Worm (Caenorhabditis elegans) whole organism, early embryonic: Measurements from ENCODE around the gene R10D12.8.

Experiments used
- aly-1 ChIP-seq: sonication (generic microtip); optimal IDR thresholded peaks from 2 replicates; lab custom pipeline; 2016; ENCODE audit warnings: missing genetic modification characterization, missing compliant biosample characterization
- ama-1 ChIP-seq: fragments of 150-350 bp; optimal IDR thresholded peaks from 2 replicates; lab custom pipeline; 2014
- flt-1 ChIP-seq: fragments of 200-800 bp; sonication (Bioruptor generic); IDR thresholded peaks from 2 replicates; pipeline ENCODE4 v1.3.6; 2022; ENCODE audit warnings: missing genetic modification characterization, missing compliant biosample characterization
- hmbx-1 ChIP-seq: sonication (generic microtip); optimal IDR thresholded peaks from 2 replicates; lab custom pipeline; 2016; ENCODE audit warnings: mild to moderate bottlenecking, missing genetic modification characterization, missing compliant biosample characterization
- hmg-4 ChIP-seq: fragments of 200-800 bp; sonication (Bioruptor generic); optimal IDR thresholded peaks from 2 replicates; lab custom pipeline; 2018; ENCODE audit warnings: mild to moderate bottlenecking, missing genetic modification characterization, missing compliant biosample characterization
- tbx-37 ChIP-seq: fragments of 200-800 bp; sonication (Bioruptor generic); conservative IDR thresholded peaks from 2 replicates; pipeline ENCODE4 v1.3.6; 2022; ENCODE audit warnings: missing genetic modification reagents, missing genetic modification characterization, missing compliant biosample characterization
- tra-4 ChIP-seq: sonication (generic microtip); optimal IDR thresholded peaks from 2 replicates; lab custom pipeline; 2017; ENCODE audit warnings: missing genetic modification characterization, missing compliant biosample characterization

DNA sequence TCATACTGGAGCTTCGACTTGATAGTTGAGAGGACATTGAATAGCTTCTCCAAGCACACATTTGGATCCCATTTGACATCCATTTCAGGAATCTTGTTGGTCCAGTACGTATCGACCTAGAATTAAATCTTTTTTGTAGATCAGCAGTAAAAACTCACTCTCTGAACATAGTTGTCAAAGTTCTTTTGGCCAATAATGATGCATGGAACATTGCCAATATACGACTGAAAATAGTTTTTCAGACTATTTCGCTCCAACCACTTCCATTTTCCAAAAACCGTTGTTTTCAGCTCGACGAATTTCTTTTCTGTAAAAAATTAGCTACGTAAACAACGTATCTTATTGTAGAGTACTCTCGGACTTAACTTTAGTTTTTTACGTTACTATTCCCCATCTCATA lies 28.6 kb upstream of the R10D12.8 start:
- TF ChIP-seq hmbx-1 (tag; lab: Kevin White, UChicago) (no peak), ama-1 (lab: Kevin White, UChicago) (no peak), hmg-4 (GFP tag; lab: Kevin White, UChicago) (no peak), tbx-37 (GFP tag; lab: Robert Waterston, UW) (no peak), flt-1 (no peak), tra-4 (tag; lab: Kevin White, UChicago) (no peak), aly-1 (tag; lab: Kevin White, UChicago) (no peak)
